Worm (Caenorhabditis elegans) whole organism, late embryonic: ENCODE results near the gene oac-40.

Experiments used
- C08G9.2 ChIP-seq: sonication (generic microtip); optimal IDR thresholded peaks from 2 replicates; lab custom pipeline; 2016; ENCODE audit warnings: mild to moderate bottlenecking, missing genetic modification characterization, moderate library complexity, missing compliant biosample characterization
- K02D7.2 ChIP-seq: sonication (generic microtip); optimal IDR thresholded peaks from 2 replicates; lab custom pipeline; 2017; ENCODE audit warnings: mild to moderate bottlenecking, missing genetic modification characterization, missing compliant biosample characterization
- T23F11.4 ChIP-seq: fragments of 200-800 bp; sonication (Bioruptor generic); optimal IDR thresholded peaks from 2 replicates; lab custom pipeline; 2018; ENCODE audit warnings: mild to moderate bottlenecking, missing genetic modification characterization, missing compliant biosample characterization
- Y22D7AL.16 ChIP-seq: sonication (generic microtip); optimal IDR thresholded peaks from 2 replicates; lab custom pipeline; 2016; ENCODE audit warnings: missing genetic modification characterization, missing compliant biosample characterization
- ceh-14 ChIP-seq: sonication (generic microtip); optimal IDR thresholded peaks from 2 replicates; lab custom pipeline; 2016; ENCODE audit warnings: missing genotype, missing genetic modification characterization, missing compliant biosample characterization
- ceh-18 ChIP-seq: sonication (generic microtip); optimal IDR thresholded peaks from 2 replicates; lab custom pipeline; 2016; ENCODE audit warnings: missing genetic modification characterization, missing compliant biosample characterization
- ceh-19 ChIP-seq: fragments of 200-800 bp; sonication (Bioruptor generic); optimal IDR thresholded peaks from 2 replicates; lab custom pipeline; 2018; ENCODE audit warnings: mild to moderate bottlenecking, missing genetic modification characterization, missing compliant biosample characterization
- ceh-22 ChIP-seq: sonication (generic microtip); optimal IDR thresholded peaks from 2 replicates; lab custom pipeline; 2017; ENCODE audit warnings: missing biosample characterization, missing genetic modification characterization
- ceh-24 ChIP-seq: sonication (generic microtip); optimal IDR thresholded peaks from 2 replicates; lab custom pipeline; 2016; ENCODE audit warnings: mild to moderate bottlenecking, missing genetic modification characterization, missing compliant biosample characterization
- ceh-34 ChIP-seq: sonication (generic microtip); optimal IDR thresholded peaks from 2 replicates; lab custom pipeline; 2016; ENCODE audit warnings: mild to moderate bottlenecking, missing genetic modification characterization, missing compliant biosample characterization
- ceh-45 ChIP-seq: fragments of 200-800 bp; sonication (Bioruptor generic); IDR thresholded peaks from 2 replicates; pipeline ENCODE4 v1.3.6; 2022; ENCODE audit warnings: missing genetic modification reagents, missing genetic modification characterization, missing compliant biosample characterization
- ceh-48 ChIP-seq: sonication (generic microtip); optimal IDR thresholded peaks from 2 replicates; lab custom pipeline; 2016; ENCODE audit warnings: missing genetic modification characterization, inconsistent platforms, missing compliant biosample characterization
- ceh-9 ChIP-seq: sonication (generic microtip); optimal IDR thresholded peaks from 2 replicates; lab custom pipeline; 2016; ENCODE audit warnings: mild to moderate bottlenecking, missing genetic modification characterization, inconsistent platforms, missing compliant biosample characterization
- che-1 ChIP-seq: sonication (generic microtip); optimal IDR thresholded peaks from 2 replicates; lab custom pipeline; 2016; ENCODE audit warnings: mild to moderate bottlenecking, missing genetic modification characterization, missing compliant biosample characterization
- dmd-4 ChIP-seq: sonication (generic microtip); optimal IDR thresholded peaks from 2 replicates; lab custom pipeline; 2016; ENCODE audit warnings: borderline replicate concordance, missing genetic modification characterization, missing compliant biosample characterization
- elt-2 ChIP-seq: sonication (generic microtip); optimal IDR thresholded peaks from 2 replicates; lab custom pipeline; 2016; ENCODE audit warnings: missing genetic modification reagents, missing genetic modification characterization, missing compliant biosample characterization
- elt-4 ChIP-seq: sonication (generic microtip); optimal IDR thresholded peaks from 2 replicates; lab custom pipeline; 2016; ENCODE audit warnings: missing genetic modification characterization, missing compliant biosample characterization
- ets-4 ChIP-seq: sonication (generic microtip); optimal IDR thresholded peaks from 2 replicates; lab custom pipeline; 2016; ENCODE audit warnings: missing genetic modification characterization, missing compliant biosample characterization
- hlh-13 ChIP-seq: fragments of 200-800 bp; sonication (Bioruptor generic); optimal IDR thresholded peaks from 2 replicates; lab custom pipeline; 2018; ENCODE audit warnings: mild to moderate bottlenecking, missing genetic modification characterization, missing compliant biosample characterization
- hlh-15 ChIP-seq: sonication (generic microtip); optimal IDR thresholded peaks from 2 replicates; lab custom pipeline; 2016; ENCODE audit warnings: missing genetic modification characterization, missing compliant biosample characterization
- hlh-30 ChIP-seq: sonication (generic microtip); optimal IDR thresholded peaks from 2 replicates; lab custom pipeline; 2017; ENCODE audit warnings: antibody characterized with exemption, missing genetic modification characterization, missing compliant biosample characterization; ENCODE audit not compliant: insufficient read depth
- hlh-8 ChIP-seq: sonication (generic microtip); optimal IDR thresholded peaks from 2 replicates; lab custom pipeline; 2016; ENCODE audit warnings: missing genotype, missing genetic modification characterization, missing compliant biosample characterization
- lim-6 ChIP-seq: sonication (generic microtip); optimal IDR thresholded peaks from 2 replicates; lab custom pipeline; 2016; ENCODE audit warnings: missing genetic modification characterization, missing compliant biosample characterization
- lin-11 ChIP-seq: fragments of 200-800 bp; sonication (Bioruptor generic); optimal IDR thresholded peaks from 2 replicates; lab custom pipeline; 2018; ENCODE audit warnings: mild to moderate bottlenecking, missing genetic modification characterization, missing compliant biosample characterization
- nfya-1 ChIP-seq: sonication (generic microtip); optimal IDR thresholded peaks from 2 replicates; lab custom pipeline; 2017; ENCODE audit warnings: missing genetic modification characterization, mild to moderate bottlenecking, missing compliant biosample characterization, antibody characterized with exemption, moderate library complexity
- pha-2 ChIP-seq: sonication (generic microtip); optimal IDR thresholded peaks from 2 replicates; lab custom pipeline; 2017; ENCODE audit warnings: mild to moderate bottlenecking, missing genetic modification characterization, missing compliant biosample characterization
- pha-4 ChIP-seq: fragments of 150-350 bp; optimal IDR thresholded peaks from 2 replicates; lab custom pipeline; 2018; ENCODE audit warnings: missing biosample characterization, missing genetic modification reagents, missing genetic modification characterization
- rnt-1 ChIP-seq: sonication (generic microtip); optimal IDR thresholded peaks from 2 replicates; lab custom pipeline; 2016; ENCODE audit warnings: missing genetic modification characterization, missing compliant biosample characterization
- sox-4 ChIP-seq: sonication (generic microtip); optimal IDR thresholded peaks from 2 replicates; lab custom pipeline; 2017; ENCODE audit warnings: mild to moderate bottlenecking, missing genetic modification characterization, inconsistent platforms, missing compliant biosample characterization
- syd-9 ChIP-seq: sonication (generic microtip); optimal IDR thresholded peaks from 2 replicates; lab custom pipeline; 2016; ENCODE audit warnings: mild to moderate bottlenecking, missing genetic modification characterization, moderate library complexity, missing compliant biosample characterization
- tbx-2 ChIP-seq: sonication (generic microtip); optimal IDR thresholded peaks from 2 replicates; lab custom pipeline; 2016; ENCODE audit warnings: missing genetic modification characterization, missing compliant biosample characterization
- unc-3 ChIP-seq, 2 experiments: fragments of 200-800 bp in 1 of 2; sonication (Bioruptor generic) in 1 of 2; sonication (generic microtip) in 1 of 2; conservative IDR thresholded peaks in 1 of 2; optimal IDR thresholded peaks in 1 of 2; 2 replicates each; pipeline versions ENCODE4 v1.3.6 to Lab custom; 2016 to 2022; ENCODE audit warnings: missing compliant biosample characterization in 2 of 2, missing genetic modification characterization in 2 of 2, missing genetic modification reagents in 1 of 2
- unc-42 ChIP-seq: sonication (generic microtip); optimal IDR thresholded peaks from 2 replicates; lab custom pipeline; 2016; ENCODE audit warnings: missing genotype, missing genetic modification characterization, missing compliant biosample characterization

Gene oac-40

DNA sequence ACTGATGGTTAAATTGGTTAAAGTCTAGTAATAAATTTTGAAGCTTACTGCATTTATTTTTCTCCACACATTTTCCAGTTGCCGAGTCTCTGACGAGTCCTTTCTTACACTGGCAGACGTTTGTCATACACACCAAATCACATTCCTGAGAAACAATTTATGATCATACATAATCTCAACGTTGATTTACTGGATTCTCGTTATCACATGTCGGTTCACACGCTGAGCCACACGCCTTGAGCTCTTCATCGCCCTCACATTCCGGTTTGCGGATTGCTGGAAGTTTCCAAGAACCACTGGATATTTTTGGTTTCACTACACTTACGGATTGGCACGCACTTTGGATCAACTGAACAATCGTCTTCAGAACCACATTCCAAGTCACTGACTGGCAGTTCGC, 39.1 kb downstream of the oac-40 start:
- TF ChIP-seq nfya-1 (tag; lab: Kevin White, UChicago) (no peak), unc-42 (tag; lab: Kevin White, UChicago) (no peak)

DNA sequence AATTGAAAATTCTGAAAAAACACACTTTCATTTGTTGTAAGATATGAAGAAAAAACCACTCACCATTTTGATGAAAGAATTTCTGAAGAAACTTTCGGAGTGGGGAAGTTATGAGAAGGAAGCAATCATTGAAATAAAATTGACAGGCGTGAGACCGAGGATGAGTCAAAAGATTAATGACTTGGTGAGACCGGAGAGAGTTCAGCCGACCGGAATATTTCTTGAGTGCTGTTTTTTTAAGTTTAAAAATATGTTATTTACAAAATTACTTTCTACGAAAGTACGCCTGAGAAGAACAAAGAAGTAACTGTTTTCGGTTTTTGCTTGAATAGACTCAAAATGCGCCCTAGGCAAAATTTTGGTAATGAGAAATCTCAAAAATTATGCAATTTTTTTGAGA, 39.7 kb downstream of the oac-40 start, which contains the start of gene C25E10.10:
Gene C25E10.10, minus strand, starts transcription at position 101 of the 400 bp plus-strand sequence.
- TF ChIP-seq C08G9.2 (tag; lab: Kevin White, UChicago), result no peak
- TF ChIP-seq ceh-14, result no peak
- TF ChIP-seq rnt-1 (tag; lab: Kevin White, UChicago), result no peak
- no peak for TF ChIP-seq pha-4 (tag; lab: Kevin White, UChicago)
- no peak for TF ChIP-seq ceh-22 (tag; lab: Kevin White, UChicago)
- no peak for TF ChIP-seq ceh-19
- no peak for TF ChIP-seq lin-11 (tag; lab: Kevin White, UChicago)
- TF ChIP-seq ceh-18, result no peak
- TF ChIP-seq, all 69 proteins: peak for 0

DNA sequence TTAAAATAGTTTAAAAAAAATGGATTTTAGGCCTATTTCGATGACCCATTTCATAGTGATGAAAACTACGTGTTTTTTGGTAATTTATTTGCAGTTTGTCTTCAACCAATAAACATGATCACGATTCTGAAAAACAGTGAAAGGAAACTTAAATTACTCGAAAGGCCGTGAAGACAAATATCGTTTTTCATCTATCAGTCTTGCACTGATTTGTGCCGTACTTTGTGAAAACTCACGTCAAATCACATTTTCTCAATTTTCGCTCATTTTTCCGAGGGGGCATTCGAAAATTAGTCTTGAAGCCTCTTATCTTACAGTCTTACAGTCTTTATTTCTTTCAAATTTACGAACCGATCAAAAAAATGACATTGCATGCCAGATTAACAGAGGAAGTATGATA, 42.0 kb downstream of the oac-40 start, which contains the start of gene C25E10.11:
Gene C25E10.11, minus strand, starts transcription at position 101 of the 400 bp plus-strand sequence.
- no peak for TF ChIP-seq pha-2 (tag; lab: Kevin White, UChicago)
- TF ChIP-seq ceh-19, result no peak
- TF ChIP-seq unc-3 (GFP tag; conservative IDR thresholded peaks at IDR 0.05; lab: Robert Waterston, UW), result no peak
- TF ChIP-seq unc-3 (tag; optimal IDR thresholded peaks at IDR 0.05; lab: Kevin White, UChicago), result no peak
- TF ChIP-seq ceh-18, result no peak
- no peak for TF ChIP-seq T23F11.4 (GFP tag; lab: Kevin White, UChicago)
- TF ChIP-seq hlh-30 (tag; lab: Kevin White, UChicago), result no peak
- no peak for TF ChIP-seq dmd-4 (tag; lab: Kevin White, UChicago)
- TF ChIP-seq ceh-9 (tag; lab: Kevin White, UChicago), result no peak
- TF ChIP-seq ceh-34 (tag; lab: Kevin White, UChicago), result no peak
- no peak for TF ChIP-seq Y22D7AL.16 (tag; lab: Kevin White, UChicago)
- TF ChIP-seq ceh-48, result no peak

DNA sequence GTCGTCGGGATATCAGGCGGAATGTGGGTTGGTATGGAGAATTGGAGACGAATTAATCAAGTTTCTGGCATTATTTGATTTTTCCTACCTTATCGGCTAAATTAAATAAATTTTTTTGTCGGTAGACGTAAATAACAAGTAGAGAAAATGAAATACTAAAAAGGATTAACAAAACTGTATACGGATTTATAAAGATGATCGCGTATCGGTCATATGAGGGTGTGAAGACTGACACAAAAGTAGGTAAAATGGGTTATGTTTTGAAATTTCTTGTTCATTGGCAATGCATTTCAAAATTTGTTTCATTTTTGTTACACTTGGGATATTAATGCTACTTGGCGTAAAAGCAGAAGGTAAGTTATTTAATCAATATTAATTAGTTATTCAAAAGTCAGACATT, 42.9 kb downstream of the oac-40 start, which contains the start of the genes C25E10.16 and C25E10.13:
Gene C25E10.16, minus strand, starts transcription at position 101 of the 400 bp plus-strand sequence.
Gene C25E10.13, plus strand, starts transcription at position 256 of the 400 bp plus-strand sequence.
- TF ChIP-seq rnt-1 (tag; lab: Kevin White, UChicago), result no peak
- no peak for TF ChIP-seq ets-4 (tag; lab: Kevin White, UChicago)
- TF ChIP-seq sox-4, result no peak
- no peak for TF ChIP-seq lim-6 (tag; lab: Kevin White, UChicago)
- TF ChIP-seq ceh-45 (GFP tag; lab: Robert Waterston, UW), result no peak
- TF ChIP-seq hlh-15, result no peak
- no peak for TF ChIP-seq unc-3 (GFP tag; conservative IDR thresholded peaks at IDR 0.05; lab: Robert Waterston, UW)
- no peak for TF ChIP-seq unc-3 (tag; optimal IDR thresholded peaks at IDR 0.05; lab: Kevin White, UChicago)
- TF ChIP-seq K02D7.2, result no peak
- no peak for TF ChIP-seq syd-9 (tag; lab: Kevin White, UChicago)
- no peak for TF ChIP-seq ceh-24

DNA sequence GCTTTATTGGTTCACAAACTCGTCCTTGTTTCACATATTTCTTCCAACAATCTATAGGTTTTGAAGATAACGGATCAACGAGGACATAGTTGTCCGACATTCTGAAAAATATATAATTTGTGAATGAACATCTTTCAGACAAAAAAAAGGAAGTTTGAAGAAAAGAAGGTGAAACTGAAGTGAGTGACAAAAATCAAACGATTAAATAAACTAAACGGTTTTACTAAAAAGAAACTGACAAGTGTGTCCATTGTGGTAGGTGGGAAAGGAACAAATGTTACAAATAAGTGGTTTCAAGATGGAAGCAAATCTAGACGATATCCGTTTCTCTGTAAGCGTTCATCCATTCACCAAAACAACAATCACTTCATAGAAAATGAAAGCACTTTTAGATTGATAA, 45.8 kb downstream of the oac-40 start, which contains the start of gene C25E10.12:
Gene C25E10.12, minus strand, starts transcription at position 101 of the 400 bp plus-strand sequence.
- TF ChIP-seq ceh-18, result no peak
- no peak for TF ChIP-seq elt-2 (tag; lab: Kevin White, UChicago)
- no peak for TF ChIP-seq unc-42 (tag; lab: Kevin White, UChicago)
- TF ChIP-seq ets-4 (tag; lab: Kevin White, UChicago), result no peak
- no peak for TF ChIP-seq syd-9 (tag; lab: Kevin White, UChicago)
- TF ChIP-seq hlh-13 (GFP tag; lab: Kevin White, UChicago), result no peak
- TF ChIP-seq elt-4 (tag; lab: Kevin White, UChicago), result no peak
- TF ChIP-seq che-1 (tag; lab: Kevin White, UChicago), result no peak
- TF ChIP-seq ceh-34 (tag; lab: Kevin White, UChicago), result no peak
- no peak for TF ChIP-seq tbx-2 (tag; lab: Kevin White, UChicago)
- no peak for TF ChIP-seq ceh-45 (GFP tag; lab: Robert Waterston, UW)
- no peak for TF ChIP-seq lin-11 (tag; lab: Kevin White, UChicago)
- TF ChIP-seq hlh-8 (tag; lab: Kevin White, UChicago), result no peak
